Fruit fly (Drosophila melanogaster) whole organism, embryonic: ENCODE results near the gene CG15725.

Source experiments
- B-H1 ChIP-seq: fragments of 200-800 bp; sonication (Bioruptor generic); IDR thresholded peaks from 3 replicates; pipeline ENCODE4 v1.3.6; 2022; ENCODE audit warnings: missing biosample characterization, missing genetic modification characterization
- CG10147 ChIP-seq: fragments of 200-800 bp; sonication (Bioruptor generic); optimal IDR thresholded peaks from 2 replicates; lab custom pipeline; 2019; ENCODE audit warnings: missing biosample characterization, mild to moderate bottlenecking, missing genetic modification characterization, moderate library complexity
- CG10209 ChIP-seq: fragments of 200-800 bp; sonication (Bioruptor generic); optimal IDR thresholded peaks from 3 replicates; lab custom pipeline; 2017; ENCODE audit warnings: missing biosample characterization, mild to moderate bottlenecking, missing genetic modification characterization, missing genetic modification reagents
- CG10321 ChIP-seq: fragments of 200-800 bp; sonication (Bioruptor generic); IDR thresholded peaks from 2 replicates; pipeline ENCODE4 v1.3.6; 2022; ENCODE audit warnings: missing biosample characterization, missing genetic modification characterization
- CG10543 ChIP-seq: fragments of 200-800 bp; sonication (Bioruptor generic); optimal IDR thresholded peaks from 3 replicates; lab custom pipeline; 2017; ENCODE audit warnings: missing biosample characterization, mild to moderate bottlenecking, missing genetic modification characterization, moderate library complexity
- CG11504 ChIP-seq: fragments of 200-800 bp; sonication (Bioruptor generic); optimal IDR thresholded peaks from 3 replicates; lab custom pipeline; 2019; ENCODE audit warnings: missing biosample characterization, mild to moderate bottlenecking, missing genetic modification characterization, moderate library complexity
- CG11696 ChIP-seq: fragments of 200-800 bp; sonication (Bioruptor generic); IDR thresholded peaks from 2 replicates; pipeline ENCODE4 v1.3.6; 2022; ENCODE audit warnings: missing biosample characterization, missing genetic modification characterization
- CG11723 ChIP-seq: fragments of 200-800 bp; sonication (Bioruptor generic); optimal IDR thresholded peaks from 2 replicates; lab custom pipeline; 2017; ENCODE audit warnings: missing biosample characterization, mild to moderate bottlenecking, missing genetic modification characterization
- CG13123 ChIP-seq: fragments of 200-800 bp; sonication (Bioruptor generic); optimal IDR thresholded peaks from 2 replicates; lab custom pipeline; 2016; ENCODE audit warnings: missing biosample characterization, missing genetic modification characterization
- CG13296 ChIP-seq: fragments of 200-800 bp; sonication (Bioruptor generic); optimal IDR thresholded peaks from 3 replicates; lab custom pipeline; 2018; ENCODE audit warnings: missing biosample characterization, mild to moderate bottlenecking, missing genetic modification characterization
- CG15269 ChIP-seq: fragments of 200-800 bp; sonication (Bioruptor generic); optimal IDR thresholded peaks from 2 replicates; lab custom pipeline; 2018; ENCODE audit warnings: missing biosample characterization, mild to moderate bottlenecking, missing genetic modification characterization, moderate library complexity
- CG16779 ChIP-seq: fragments of 200-800 bp; sonication (Bioruptor generic); IDR thresholded peaks from 2 replicates; pipeline ENCODE4 v1.3.6; 2022; ENCODE audit warnings: missing biosample characterization, missing genetic modification characterization
- CG17802 ChIP-seq: fragments of 200-800 bp; sonication (Bioruptor generic); optimal IDR thresholded peaks from 2 replicates; lab custom pipeline; 2018; ENCODE audit warnings: missing biosample characterization, mild to moderate bottlenecking, missing genetic modification characterization, moderate library complexity
- CG17829 ChIP-seq: fragments of 200-800 bp; optimal IDR thresholded peaks from 2 replicates; lab custom pipeline; 2019; ENCODE audit warnings: missing biosample characterization, mild to moderate bottlenecking, missing genetic modification characterization, moderate library complexity
- CG32532 ChIP-seq: fragments of 200-800 bp; sonication (Bioruptor generic); IDR thresholded peaks from 2 replicates; pipeline ENCODE4 v1.3.6; 2022; ENCODE audit warnings: missing biosample characterization, missing genetic modification characterization
- CG5180 ChIP-seq: fragments of 200-800 bp; sonication (Bioruptor generic); optimal IDR thresholded peaks from 3 replicates; lab custom pipeline; 2017; ENCODE audit warnings: missing biosample characterization, missing genetic modification characterization, mild to moderate bottlenecking, moderate library complexity, missing genetic modification reagents
- CG7786 ChIP-seq: fragments of 200-800 bp; sonication (Bioruptor generic); optimal IDR thresholded peaks from 2 replicates; lab custom pipeline; 2016; ENCODE audit warnings: missing biosample characterization, missing genetic modification characterization
- CG7928 ChIP-seq: fragments of 200-800 bp; sonication (Bioruptor generic); optimal IDR thresholded peaks from 2 replicates; lab custom pipeline; 2017; ENCODE audit warnings: missing biosample characterization, mild to moderate bottlenecking, missing genetic modification characterization
- CG8924 ChIP-seq: fragments of 200-800 bp; optimal IDR thresholded peaks from 3 replicates; lab custom pipeline; 2019; ENCODE audit warnings: missing biosample characterization, mild to moderate bottlenecking, missing genetic modification characterization, moderate library complexity
- CG9609 ChIP-seq: fragments of 200-800 bp; sonication (Bioruptor generic); optimal IDR thresholded peaks from 3 replicates; lab custom pipeline; 2016; ENCODE audit warnings: missing biosample characterization, missing genetic modification characterization
- CG9817 ChIP-seq: fragments of 200-800 bp; sonication (Bioruptor generic); optimal IDR thresholded peaks from 2 replicates; lab custom pipeline; 2018; ENCODE audit warnings: missing biosample characterization, mild to moderate bottlenecking, missing genetic modification characterization, moderate library complexity
- CG9932 ChIP-seq: fragments of 200-800 bp; sonication (Bioruptor generic); IDR thresholded peaks from 2 replicates; pipeline ENCODE4 v1.3.6; 2022; ENCODE audit warnings: missing biosample characterization, missing genetic modification characterization
- D19A ChIP-seq: fragments of 200-800 bp; optimal IDR thresholded peaks from 3 replicates; lab custom pipeline; 2019; ENCODE audit warnings: missing biosample characterization, mild to moderate bottlenecking, missing genetic modification characterization, moderate library complexity
- Dbx ChIP-seq: fragments of 200-800 bp; sonication (Bioruptor generic); IDR thresholded peaks from 3 replicates; pipeline ENCODE4 v1.3.6; 2022; ENCODE audit warnings: missing biosample characterization, missing genetic modification characterization
- Dfd ChIP-seq, 2 experiments: fragments of >200 bp; optimal IDR thresholded peaks; 2 replicates each; lab custom pipeline; 2017; ENCODE audit warnings: missing biosample characterization in 2 of 2, missing genetic modification characterization in 2 of 2
- E2f2 ChIP-seq: fragments of 200-800 bp; sonication (Bioruptor generic); IDR thresholded peaks from 2 replicates; pipeline ENCODE4 v1.3.6; 2022; ENCODE audit warnings: missing biosample characterization, missing genetic modification characterization
- Fer3 ChIP-seq: fragments of 200-800 bp; sonication (Bioruptor generic); optimal IDR thresholded peaks from 2 replicates; lab custom pipeline; 2018; ENCODE audit warnings: missing biosample characterization, mild to moderate bottlenecking, missing genetic modification characterization, moderate library complexity
- GATAe ChIP-seq: fragments of 200-800 bp; sonication (Bioruptor generic); conservative IDR thresholded peaks from 2 replicates; pipeline ENCODE4 v1.3.6; 2022; ENCODE audit warnings: missing biosample characterization, missing genetic modification characterization
- Gug ChIP-seq: fragments of 200-800 bp; sonication (Bioruptor generic); IDR thresholded peaks from 4 replicates; pipeline ENCODE4 v1.3.6; 2022; ENCODE audit warnings: missing biosample characterization, missing genetic modification characterization
- HLH54F ChIP-seq: fragments of 200-800 bp; sonication (Bioruptor generic); optimal IDR thresholded peaks from 3 replicates; lab custom pipeline; 2016; ENCODE audit warnings: missing biosample characterization, missing genetic modification characterization
- HmgD ChIP-seq: fragments of 200-800 bp; sonication (Bioruptor generic); optimal IDR thresholded peaks from 3 replicates; lab custom pipeline; 2016; ENCODE audit warnings: missing biosample characterization, missing genetic modification characterization
- Hmx ChIP-seq: fragments of 200-800 bp; sonication (Bioruptor generic); optimal IDR thresholded peaks from 2 replicates; lab custom pipeline; 2016; ENCODE audit warnings: missing biosample characterization, missing genetic modification characterization
- Hr78 ChIP-seq, 2 experiments: fragments of 200-800 bp in 1 of 2; fragments of >200 bp in 1 of 2; sonication (Bioruptor generic) in 1 of 2; optimal IDR thresholded peaks; 2 replicates each; lab custom pipeline; 2017 to 2019; ENCODE audit warnings: missing biosample characterization in 2 of 2, missing genetic modification characterization in 2 of 2, mild to moderate bottlenecking in 1 of 2, moderate library complexity in 1 of 2
- Hsf ChIP-seq: fragments of 200-800 bp; sonication (Bioruptor generic); optimal IDR thresholded peaks from 3 replicates; lab custom pipeline; 2016; ENCODE audit warnings: missing biosample characterization, missing genetic modification characterization
- Scr ChIP-seq: fragments of 200-800 bp; sonication (Bioruptor generic); IDR thresholded peaks from 2 replicates; pipeline ENCODE4 v1.3.6; 2022; ENCODE audit warnings: missing biosample characterization, missing genetic modification characterization; ENCODE audit not compliant: partially characterized antibody
- Spps ChIP-seq: fragments of 200-800 bp; sonication (Bioruptor generic); optimal IDR thresholded peaks from 2 replicates; lab custom pipeline; 2018; ENCODE audit warnings: missing biosample characterization, mild to moderate bottlenecking, missing genetic modification characterization
- Vsx1 ChIP-seq: fragments of 200-800 bp; sonication (Bioruptor generic); optimal IDR thresholded peaks from 2 replicates; lab custom pipeline; 2017; ENCODE audit warnings: missing biosample characterization, mild to moderate bottlenecking, missing genetic modification characterization, missing genetic modification reagents
- ato ChIP-seq: fragments of 200-800 bp; sonication (Bioruptor generic); IDR thresholded peaks from 2 replicates; pipeline ENCODE4 v1.3.6; 2022; ENCODE audit warnings: missing biosample characterization, missing genetic modification characterization; ENCODE audit not compliant: partially characterized antibody
- bcd ChIP-seq: fragments of 200-800 bp; sonication (Bioruptor generic); optimal IDR thresholded peaks from 2 replicates; lab custom pipeline; 2017; ENCODE audit warnings: missing biosample characterization, mild to moderate bottlenecking, missing genetic modification characterization
- dan ChIP-seq: fragments of 200-800 bp; sonication (Bioruptor generic); IDR thresholded peaks from 2 replicates; pipeline ENCODE4 v1.3.6; 2022; ENCODE audit warnings: missing biosample characterization, missing genetic modification characterization
- grau ChIP-seq: fragments of 200-800 bp; optimal IDR thresholded peaks from 3 replicates; lab custom pipeline; 2019; ENCODE audit warnings: missing biosample characterization, mild to moderate bottlenecking, missing genetic modification characterization, moderate library complexity
- hb ChIP-seq: fragments of 200-800 bp; sonication (Bioruptor generic); IDR thresholded peaks from 3 replicates; pipeline ENCODE4 v1.3.6; 2022; ENCODE audit warnings: missing biosample characterization, missing genetic modification characterization; ENCODE audit not compliant: partially characterized antibody
- jigr1 ChIP-seq: fragments of 200-800 bp; sonication (Bioruptor generic); IDR thresholded peaks from 3 replicates; pipeline ENCODE4 v1.3.6; 2022; ENCODE audit warnings: missing biosample characterization, missing genetic modification characterization
- nerfin-2 ChIP-seq: fragments of 200-800 bp; sonication (Bioruptor generic); IDR thresholded peaks from 2 replicates; pipeline ENCODE4 v1.3.6; 2022; ENCODE audit warnings: missing biosample characterization, missing genetic modification characterization; ENCODE audit not compliant: partially characterized antibody
- pho ChIP-seq: fragments of 200-800 bp; sonication (Bioruptor generic); optimal IDR thresholded peaks from 2 replicates; lab custom pipeline; 2016; ENCODE audit warnings: missing biosample characterization, missing genetic modification characterization
- psq ChIP-seq: fragments of 200-800 bp; sonication (Bioruptor generic); optimal IDR thresholded peaks from 2 replicates; lab custom pipeline; 2017; ENCODE audit warnings: missing biosample characterization, missing genetic modification characterization
- repo ChIP-seq: fragments of 200-800 bp; sonication (Bioruptor generic); optimal IDR thresholded peaks from 2 replicates; lab custom pipeline; 2016; ENCODE audit warnings: missing biosample characterization, missing genetic modification characterization
- sim ChIP-seq: fragments of 200-800 bp; sonication (Bioruptor generic); IDR thresholded peaks from 2 replicates; pipeline ENCODE4 v1.3.6; 2022; ENCODE audit warnings: missing biosample characterization, missing genetic modification characterization
- trem ChIP-seq: fragments of 200-800 bp; optimal IDR thresholded peaks from 3 replicates; lab custom pipeline; 2019; ENCODE audit warnings: missing biosample characterization, mild to moderate bottlenecking, missing genetic modification characterization, moderate library complexity
- wek ChIP-seq: fragments of 200-800 bp; sonication (Bioruptor generic); optimal IDR thresholded peaks from 3 replicates; lab custom pipeline; 2018; ENCODE audit warnings: missing biosample characterization, mild to moderate bottlenecking, missing genetic modification characterization, moderate library complexity

CG15725 gene

DNA sequence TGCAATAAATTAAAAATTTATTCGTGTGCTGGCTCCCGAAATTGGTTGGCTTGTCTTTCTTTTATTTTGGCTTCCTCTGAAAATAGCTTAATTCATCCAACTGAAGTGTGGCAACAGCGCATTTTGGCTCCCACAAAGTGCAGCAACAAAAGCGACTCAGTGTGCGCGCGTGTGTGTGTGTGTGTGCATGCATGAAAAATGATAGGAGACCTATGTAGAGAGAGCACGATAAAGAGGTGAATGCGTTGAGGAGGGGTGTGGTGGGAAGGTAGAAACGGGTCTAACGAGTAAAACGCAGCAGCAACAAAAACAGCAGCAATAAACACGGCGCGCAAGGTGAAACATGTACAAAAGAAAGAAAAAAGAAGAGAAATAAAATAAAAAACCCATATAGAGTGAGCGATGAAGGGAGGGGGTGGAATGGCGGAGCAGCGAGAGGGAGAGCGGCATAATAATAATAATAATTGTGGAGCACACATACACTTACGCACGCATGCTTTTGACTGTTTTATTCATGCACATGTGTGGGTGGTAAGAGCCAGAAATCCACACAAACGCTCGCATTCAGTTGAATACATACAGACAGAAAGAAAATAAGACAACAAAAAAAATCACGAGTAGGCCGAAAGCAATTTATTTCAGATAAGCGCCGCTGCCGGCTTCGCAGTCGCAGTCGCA lies 31.5 kb downstream of the CG15725 start (continued):
- TF ChIP-seq dan (GFP tag; lab: Robert Waterston, UW) (no peak), CG10543 (GFP tag; lab: Kevin White, UChicago) (peak; percentile 67), CG8924 (tag; lab: Kevin White, UChicago) (peak; percentile 32), CG17802 (tag; lab: Kevin White, UChicago) (no peak), CG13123 (GFP tag; lab: Kevin White, UChicago) (no peak), Hsf (GFP tag; lab: Kevin White, UChicago) (no peak), Scr (no peak), Hr78 (GFP tag; optimal IDR thresholded peaks at IDR 0.05; lab: Kevin White, UChicago) (no peak), CG9609 (no peak), nerfin-2 (GFP tag; lab: Robert Waterston, UW) (no peak), pho (GFP tag; lab: Kevin White, UChicago) (no peak), CG7786 (GFP tag; lab: Kevin White, UChicago) (no peak), ato (GFP tag; lab: Robert Waterston, UW) (no peak), CG5180 (GFP tag; lab: Kevin White, UChicago) (peak; percentile 69), CG13296 (GFP tag; lab: Kevin White, UChicago) (no peak), HLH54F (GFP tag; lab: Kevin White, UChicago) (no peak), CG10147 (GFP tag; lab: Kevin White, UChicago) (no peak), trem (no peak), CG7928 (GFP tag; lab: Kevin White, UChicago) (no peak), CG11504 (tag; lab: Kevin White, UChicago) (peak; percentile 1), psq (GFP tag; lab: Kevin White, UChicago) (peak; percentile 84), CG9932 (GFP tag; lab: Robert Waterston, UW) (no peak), Fer3 (tag; lab: Kevin White, UChicago) (no peak), B-H1 (GFP tag; lab: Robert Waterston, UW) (no peak), CG10321 (GFP tag; lab: Robert Waterston, UW) (no peak), Spps (no peak), CG9817 (tag; lab: Kevin White, UChicago) (no peak), CG15269 (tag; lab: Kevin White, UChicago) (no peak), Vsx1 (GFP tag; lab: Kevin White, UChicago) (no peak), CG16779 (GFP tag; lab: Robert Waterston, UW) (no peak), CG10209 (GFP tag; lab: Kevin White, UChicago) (peak; percentile 44), GATAe (0 out of 2 replicates have a peak, but pooled peaks have one; percentile 27), wek (GFP tag; lab: Kevin White, UChicago) (no peak), HmgD (GFP tag; lab: Kevin White, UChicago) (peak; percentile 30), Hmx (no peak), jigr1 (GFP tag; lab: Robert Waterston, UW) (no peak), CG11696 (GFP tag; lab: Robert Waterston, UW) (no peak), CG32532 (no peak), D19A (no peak), Gug (GFP tag; lab: Robert Waterston, UW) (no peak), hb (no peak), CG17829 (tag; lab: Kevin White, UChicago) (no peak), grau (tag; lab: Kevin White, UChicago) (no peak), repo (GFP tag; lab: Kevin White, UChicago) (no peak), E2f2 (GFP tag; lab: Robert Waterston, UW) (peak; percentile 6; the same call in 1 of the 2 replicates), Dbx (GFP tag; lab: Robert Waterston, UW) (no peak), Dfd (GFP tag; optimal IDR thresholded peaks at IDR 0.05; lab: Kevin White, UChicago) (no peak), sim (GFP tag; lab: Robert Waterston, UW) (no peak), bcd (GFP tag; lab: Kevin White, UChicago) (no peak), CG11723 (GFP tag; lab: Kevin White, UChicago) (no peak)
